Worm (Caenorhabditis elegans) whole organism, late embryonic: Measurements from ENCODE around the gene nhr-59.

Experiments
- Y22D7AL.16 ChIP-seq: sonication (generic microtip); optimal IDR thresholded peaks from 2 replicates; lab custom pipeline; 2016; ENCODE audit warnings: missing genetic modification characterization, missing compliant biosample characterization
- ama-1 ChIP-seq: fragments of 150-350 bp; optimal IDR thresholded peaks from 2 replicates; lab custom pipeline; 2014
- ceh-18 ChIP-seq: sonication (generic microtip); optimal IDR thresholded peaks from 2 replicates; lab custom pipeline; 2016; ENCODE audit warnings: missing genetic modification characterization, missing compliant biosample characterization
- ets-4 ChIP-seq: sonication (generic microtip); optimal IDR thresholded peaks from 2 replicates; lab custom pipeline; 2016; ENCODE audit warnings: missing genetic modification characterization, missing compliant biosample characterization
- eyg-1 ChIP-seq: sonication (generic microtip); optimal IDR thresholded peaks from 2 replicates; lab custom pipeline; 2016; ENCODE audit warnings: missing genotype, missing genetic modification characterization, missing compliant biosample characterization
- pag-3 ChIP-seq: sonication (generic microtip); optimal IDR thresholded peaks from 2 replicates; lab custom pipeline; 2016; ENCODE audit warnings: missing compliant biosample characterization, missing genetic modification characterization, borderline replicate concordance
- pha-4 ChIP-seq: fragments of 150-350 bp; optimal IDR thresholded peaks from 2 replicates; lab custom pipeline; 2018; ENCODE audit warnings: missing biosample characterization, missing genetic modification reagents, missing genetic modification characterization

DNA sequence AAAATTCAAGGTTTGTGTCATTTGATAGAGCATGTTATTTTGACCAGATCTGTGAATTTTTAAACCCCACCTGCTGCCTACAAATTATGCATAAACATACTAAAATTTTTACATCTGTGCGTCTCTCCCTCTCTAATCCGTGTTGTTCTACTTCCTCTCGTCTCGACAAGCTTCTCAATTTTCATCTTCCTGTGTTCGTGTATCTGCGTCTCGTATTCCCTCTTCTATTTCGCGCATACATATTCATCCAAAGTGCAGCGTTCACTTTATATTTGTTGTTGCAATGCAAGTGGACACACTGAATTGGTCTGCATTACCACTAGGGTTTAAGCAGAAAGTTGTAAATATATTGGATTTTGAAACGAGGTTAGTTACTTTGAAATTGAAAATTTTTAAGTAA lies 478 bp upstream of the nhr-59 start, which contains the start of gene fbxa-137:
- TF ChIP-seq pha-4 (tag; lab: Kevin White, UChicago) (no peak), pag-3 (tag; lab: Kevin White, UChicago) (no peak), Y22D7AL.16 (tag; lab: Kevin White, UChicago) (no peak), ceh-18 (tag; lab: Kevin White, UChicago) (no peak), ets-4 (tag; lab: Kevin White, UChicago) (no peak), eyg-1 (tag; lab: Kevin White, UChicago) (no peak), ama-1 (lab: Kevin White, UChicago) (no peak)
